Fruit fly (Drosophila melanogaster) whole organism, prepupa: Measurements from ENCODE around the gene Ythdc1.

Experiments used
- CG11294 ChIP-seq: fragments of 200-800 bp; sonication (Bioruptor generic); IDR thresholded peaks from 2 replicates; pipeline ENCODE4 v1.3.6; 2022; ENCODE audit warnings: missing biosample characterization, missing genetic modification characterization
- CG15336 ChIP-seq: fragments of 200-800 bp; sonication (Bioruptor generic); IDR thresholded peaks from 2 replicates; pipeline ENCODE4 v1.3.6; 2022; ENCODE audit warnings: missing biosample characterization, missing genetic modification characterization
- CG6276 ChIP-seq: fragments of 200-800 bp; sonication (Bioruptor generic); optimal IDR thresholded peaks from 2 replicates; lab custom pipeline; 2017; ENCODE audit warnings: missing biosample characterization, mild to moderate bottlenecking, missing genetic modification characterization
- CG6854 ChIP-seq: fragments of 200-800 bp; sonication (Bioruptor generic); optimal IDR thresholded peaks from 2 replicates; lab custom pipeline; 2017; ENCODE audit warnings: missing biosample characterization, mild to moderate bottlenecking, missing genetic modification characterization
- CG8119 ChIP-seq: fragments of 200-800 bp; sonication (Bioruptor generic); IDR thresholded peaks from 3 replicates; pipeline ENCODE4 v1.3.6; 2022; ENCODE audit warnings: missing biosample characterization, missing genetic modification characterization
- Hr38 ChIP-seq: sonication (Bioruptor generic); optimal IDR thresholded peaks from 2 replicates; lab custom pipeline; 2016; ENCODE audit warnings: missing biosample characterization, missing genetic modification characterization
- Hr4 ChIP-seq: fragments of 200-800 bp; sonication (Bioruptor generic); optimal IDR thresholded peaks from 3 replicates; lab custom pipeline; 2016; ENCODE audit warnings: missing biosample characterization, missing genetic modification characterization
- Lpt ChIP-seq: fragments of 200-800 bp; sonication (Bioruptor generic); optimal IDR thresholded peaks from 3 replicates; lab custom pipeline; 2016; ENCODE audit warnings: missing biosample characterization, missing genetic modification characterization
- Met ChIP-seq: fragments of 200-800 bp; sonication (Bioruptor generic); optimal IDR thresholded peaks from 3 replicates; lab custom pipeline; 2016; ENCODE audit warnings: missing biosample characterization, missing genetic modification characterization
- cyc ChIP-seq: fragments of 200-800 bp; sonication (Bioruptor generic); optimal IDR thresholded peaks from 3 replicates; lab custom pipeline; 2016; ENCODE audit warnings: missing biosample characterization, missing genetic modification characterization
- dac ChIP-seq: fragments of 200-800 bp; sonication (Bioruptor generic); optimal IDR thresholded peaks from 2 replicates; lab custom pipeline; 2017; ENCODE audit warnings: missing biosample characterization, mild to moderate bottlenecking, missing genetic modification characterization
- dsx ChIP-seq: fragments of 200-800 bp; optimal IDR thresholded peaks from 3 replicates; lab custom pipeline; 2019; ENCODE audit warnings: missing biosample characterization, mild to moderate bottlenecking, missing genetic modification characterization, moderate library complexity; ENCODE audit not compliant: poor library complexity, severe bottlenecking
- fd85E ChIP-seq: fragments of 200-800 bp; sonication (Bioruptor generic); optimal IDR thresholded peaks from 3 replicates; lab custom pipeline; 2016; ENCODE audit warnings: missing biosample characterization, missing genetic modification characterization

DNA sequence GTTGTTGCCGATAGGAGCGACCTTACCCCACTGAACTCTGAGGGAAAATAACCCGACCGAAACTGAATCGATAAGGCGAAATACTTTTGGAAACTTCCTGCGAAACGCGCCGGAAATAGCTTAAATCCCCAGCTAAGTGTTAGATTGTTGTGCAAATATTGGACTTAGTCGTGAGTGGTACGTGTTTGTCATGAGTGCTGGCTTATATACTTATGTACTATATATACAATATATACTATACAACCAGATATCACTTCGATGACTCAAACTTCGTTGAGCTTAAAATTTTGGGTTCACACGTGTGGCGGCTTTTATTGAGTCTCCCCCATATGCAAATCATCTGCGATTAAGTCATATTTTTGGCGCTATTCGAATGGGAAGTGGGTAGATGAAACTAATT lies 27.7 kb downstream of the Ythdc1 start:
- TF ChIP-seq fd85E (GFP tag; lab: Kevin White, UChicago), result no peak
- TF ChIP-seq Hr4 (GFP tag; lab: Kevin White, UChicago), result no peak
- no peak for TF ChIP-seq cyc (GFP tag; lab: Kevin White, UChicago)
- no peak for TF ChIP-seq dsx
- TF ChIP-seq Hr38 (GFP tag; lab: Kevin White, UChicago), result no peak
- no peak for TF ChIP-seq CG6276 (GFP tag; lab: Kevin White, UChicago)
- no peak for TF ChIP-seq CG15336 (GFP tag; lab: Robert Waterston, UW)
- TF ChIP-seq CG8119 (GFP tag; lab: Robert Waterston, UW), result no peak
- TF ChIP-seq Met (GFP tag; lab: Kevin White, UChicago), result no peak
- no peak for TF ChIP-seq CG6854 (GFP tag; lab: Kevin White, UChicago)
- TF ChIP-seq Lpt (GFP tag; lab: Kevin White, UChicago), result no peak
- TF ChIP-seq CG11294 (GFP tag; lab: Robert Waterston, UW), result no peak
- no peak for TF ChIP-seq dac (GFP tag; lab: Kevin White, UChicago)
